ENCODE assay signal across 2 fruit fly cellular contexts in the genomic region with DNA sequence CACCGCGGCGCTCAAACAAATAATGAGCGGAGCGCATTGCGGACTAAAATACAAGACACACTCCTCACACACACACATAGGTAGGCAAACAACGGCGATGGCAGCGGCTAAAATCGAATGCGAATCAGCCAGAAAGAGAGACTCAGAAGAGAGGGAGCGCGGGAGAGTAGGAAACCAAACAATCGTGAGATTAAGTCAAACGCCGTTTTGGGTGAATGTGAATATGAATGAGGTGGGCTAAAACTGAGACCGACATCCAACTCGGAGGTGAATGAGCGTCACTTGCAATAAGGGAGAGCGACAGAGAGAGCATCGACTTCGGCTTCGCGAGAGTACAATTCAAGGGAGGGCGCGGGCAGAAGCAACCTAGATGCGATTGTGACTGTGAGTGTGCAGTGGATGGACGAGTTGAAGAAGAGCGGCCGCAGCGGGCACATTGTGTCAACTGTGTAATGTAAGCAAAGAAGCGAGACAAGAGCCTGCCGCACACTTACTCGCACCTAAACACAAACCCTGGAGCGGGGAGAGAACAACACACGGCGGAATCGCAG.
TF ChIP-seq lines count a peak whose summit lies in the region.

No protein-coding gene starts in this region.

TF ChIP-seq in whole organism, embryonic, 481 proteins besides CTCF, POLR2A, EP300 and RAD21 (continued from another document and continues in another):
- TF ChIP-seq Ssrp (tag; optimal IDR thresholded peaks at IDR 0.05; lab: Kevin White, UChicago) = no peak
- no peak for TF ChIP-seq rib (GFP tag; IDR thresholded peaks at IDR 0.05; lab: Robert Waterston, UW)
- TF ChIP-seq CG11398 (GFP tag; optimal IDR thresholded peaks at IDR 0.05; lab: Kevin White, UChicago) = no peak
- no peak for TF ChIP-seq Vsx1 (GFP tag; optimal IDR thresholded peaks at IDR 0.05; lab: Kevin White, UChicago)
- TF ChIP-seq chinmo (GFP tag; IDR thresholded peaks at IDR 0.05; lab: Robert Waterston, UW; ENCODE audit: partially characterized antibody) = peak; percentile 97
- no peak for TF ChIP-seq wek (GFP tag; optimal IDR thresholded peaks at IDR 0.05; lab: Kevin White, UChicago)
- TF ChIP-seq sd (tag; optimal IDR thresholded peaks at IDR 0.05; lab: Kevin White, UChicago) = peak; percentile 27
- no peak for TF ChIP-seq CG10147 (GFP tag; optimal IDR thresholded peaks at IDR 0.05; lab: Kevin White, UChicago)
- TF ChIP-seq en (GFP tag; optimal IDR thresholded peaks at IDR 0.05; lab: Kevin White, UChicago) = peak; percentile 1
- 0 out of 2 replicates have a peak, but pooled peaks have one; percentile 46 for TF ChIP-seq unc-4 (GFP tag; IDR thresholded peaks at IDR 0.05; lab: Robert Waterston, UW; ENCODE audit: partially characterized antibody)
- TF ChIP-seq seq (GFP tag; IDR thresholded peaks at IDR 0.05; lab: Robert Waterston, UW) = peak; percentile 60
- peak; percentile 37 for TF ChIP-seq ATbp (GFP tag; optimal IDR thresholded peaks at IDR 0.05; lab: Kevin White, UChicago)
- TF ChIP-seq CG7745 (tag; optimal IDR thresholded peaks at IDR 0.05; lab: Kevin White, UChicago) = no peak
- TF ChIP-seq NK7.1 (GFP tag; optimal IDR thresholded peaks at IDR 0.05; lab: Kevin White, UChicago) = no peak
- TF ChIP-seq schlank (tag; optimal IDR thresholded peaks at IDR 0.05; lab: Kevin White, UChicago) = no peak
- TF ChIP-seq Med (GFP tag; lab: Kevin White, UChicago) = peak; percentile 82
- no peak for TF ChIP-seq stc (GFP tag; IDR thresholded peaks at IDR 0.05; lab: Robert Waterston, UW)
- TF ChIP-seq ro (GFP tag; IDR thresholded peaks at IDR 0.05; lab: Robert Waterston, UW) = no peak
- peak; percentile 17 for TF ChIP-seq CG17829 (tag; optimal IDR thresholded peaks at IDR 0.05; lab: Kevin White, UChicago)
- TF ChIP-seq CG9437 (GFP tag; optimal IDR thresholded peaks at IDR 0.05; lab: Kevin White, UChicago) = no peak
- no peak for TF ChIP-seq corto (GFP tag; optimal IDR thresholded peaks at IDR 0.05; lab: Kevin White, UChicago)
- no peak for TF ChIP-seq CG17359 (tag; optimal IDR thresholded peaks at IDR 0.05; lab: Kevin White, UChicago)
- no peak for TF ChIP-seq CG12104 (GFP tag; optimal IDR thresholded peaks at IDR 0.05; lab: Kevin White, UChicago)
- TF ChIP-seq CG34376 (GFP tag; optimal IDR thresholded peaks at IDR 0.05; lab: Kevin White, UChicago) = peak; percentile 5
- TF ChIP-seq crp (GFP tag; optimal IDR thresholded peaks at IDR 0.05; lab: Kevin White, UChicago) = no peak
- TF ChIP-seq Poxn (GFP tag; IDR thresholded peaks at IDR 0.05; lab: Robert Waterston, UW) = no peak
- TF ChIP-seq Pdp1 (GFP tag; optimal IDR thresholded peaks at IDR 0.05; lab: Kevin White, UChicago) = peak in 1 of 2 experiments; percentile 9
- peak; percentile 73; the same call in 2 of the 3 replicates for TF ChIP-seq CG2199 (GFP tag; IDR thresholded peaks at IDR 0.05; lab: Robert Waterston, UW)
- TF ChIP-seq ash1 (GFP tag; optimal IDR thresholded peaks at IDR 0.05; lab: Kevin White, UChicago) = no peak
- TF ChIP-seq Dad (GFP tag; optimal IDR thresholded peaks at IDR 0.05; lab: Kevin White, UChicago) = no peak
- TF ChIP-seq CG9797 (GFP tag; optimal IDR thresholded peaks at IDR 0.05; lab: Kevin White, UChicago) = no peak
- no peak for TF ChIP-seq pzg (GFP tag; optimal IDR thresholded peaks at IDR 0.05; lab: Kevin White, UChicago)
- no peak for TF ChIP-seq CG16779 (GFP tag; IDR thresholded peaks at IDR 0.05; lab: Robert Waterston, UW)
- no peak for TF ChIP-seq emc (GFP tag; optimal IDR thresholded peaks at IDR 0.05; lab: Kevin White, UChicago)
- TF ChIP-seq CG4617 (GFP tag; optimal IDR thresholded peaks at IDR 0.05; lab: Kevin White, UChicago; ENCODE audit: borderline replicate concordance) = no peak
- TF ChIP-seq trh (GFP tag; optimal IDR thresholded peaks at IDR 0.05; lab: Kevin White, UChicago) = no peak
- TF ChIP-seq CG15269 (tag; optimal IDR thresholded peaks at IDR 0.05; lab: Kevin White, UChicago) = no peak
- no peak for TF ChIP-seq kay (GFP tag; optimal IDR thresholded peaks at IDR 0.05; lab: Kevin White, UChicago)
- TF ChIP-seq lbe (GFP tag; optimal IDR thresholded peaks at IDR 0.05; lab: Kevin White, UChicago) = peak; percentile 40
- no peak for TF ChIP-seq knrl (GFP tag; IDR thresholded peaks at IDR 0.05; lab: Robert Waterston, UW; ENCODE audit: partially characterized antibody)
- no peak for TF ChIP-seq ems (GFP tag; optimal IDR thresholded peaks at IDR 0.05; lab: Kevin White, UChicago)
- no peak for TF ChIP-seq CG17186 (GFP tag; optimal IDR thresholded peaks at IDR 0.05; lab: Kevin White, UChicago)
- no peak for TF ChIP-seq jigr1 (GFP tag; IDR thresholded peaks at IDR 0.05; lab: Robert Waterston, UW)
- no peak for TF ChIP-seq ap (GFP tag; IDR thresholded peaks at IDR 0.05; lab: Robert Waterston, UW)
- TF ChIP-seq HLH54F (GFP tag; optimal IDR thresholded peaks at IDR 0.05; lab: Kevin White, UChicago) = no peak
- 0 out of 3 replicates have a peak, but pooled peaks have one; percentile 5 for TF ChIP-seq sr (GFP tag; IDR thresholded peaks at IDR 0.05; lab: Robert Waterston, UW)
- TF ChIP-seq ara (GFP tag; IDR thresholded peaks at IDR 0.05; lab: Robert Waterston, UW) = no peak
- TF ChIP-seq oc (tag; optimal IDR thresholded peaks at IDR 0.05; lab: Kevin White, UChicago) = peak; percentile 75
- TF ChIP-seq CG15514 (GFP tag; optimal IDR thresholded peaks at IDR 0.05; lab: Kevin White, UChicago) = no peak
- peak; percentile 13 for TF ChIP-seq CG2712 (tag; optimal IDR thresholded peaks at IDR 0.05; lab: Kevin White, UChicago)
- peak; percentile 64 for TF ChIP-seq Adf1 (GFP tag; IDR thresholded peaks at IDR 0.05; lab: Robert Waterston, UW)
- no peak for TF ChIP-seq CG6683 (GFP tag; optimal IDR thresholded peaks at IDR 0.05; lab: Kevin White, UChicago)
- TF ChIP-seq yki (optimal IDR thresholded peaks at IDR 0.05; lab: Kevin White, UChicago) = peak; percentile 88
- TF ChIP-seq CG12219 (GFP tag; optimal IDR thresholded peaks at IDR 0.05; lab: Kevin White, UChicago) = peak; percentile 32
- peak; percentile 72 for TF ChIP-seq sens (GFP tag; lab: Kevin White, UChicago)
- TF ChIP-seq Kr (GFP tag; optimal IDR thresholded peaks at IDR 0.05; lab: Kevin White, UChicago) = peak; percentile 75
- no peak for TF ChIP-seq CG11247 (GFP tag; IDR thresholded peaks at IDR 0.05; lab: Robert Waterston, UW)
- TF ChIP-seq CG6791 (GFP tag; IDR thresholded peaks at IDR 0.05; lab: Robert Waterston, UW; ENCODE audit: partially characterized antibody) = no peak
- no peak for TF ChIP-seq fu2 (GFP tag; optimal IDR thresholded peaks at IDR 0.05; lab: Kevin White, UChicago)
- no peak for TF ChIP-seq ind (GFP tag; optimal IDR thresholded peaks at IDR 0.05; lab: Kevin White, UChicago)
- no peak for TF ChIP-seq Bteb2 (GFP tag; optimal IDR thresholded peaks at IDR 0.05; lab: Kevin White, UChicago)
- no peak for TF ChIP-seq Lim3 (GFP tag; IDR thresholded peaks at IDR 0.05; lab: Robert Waterston, UW)
- TF ChIP-seq sc (optimal IDR thresholded peaks at IDR 0.05; lab: Kevin White, UChicago) = no peak
- TF ChIP-seq sc (GFP tag; optimal IDR thresholded peaks at IDR 0.05; lab: Kevin White, UChicago) = no peak
- TF ChIP-seq Fer2 (tag; optimal IDR thresholded peaks at IDR 0.05; lab: Kevin White, UChicago) = no peak

TF ChIP-seq in whole organism, prepupa, 60 proteins besides CTCF, POLR2A, EP300 and RAD21 (continued from another document):
- TF ChIP-seq Eip93F (GFP tag; optimal IDR thresholded peaks at IDR 0.05; lab: Kevin White, UChicago) (no peak), Blimp-1 (GFP tag; optimal IDR thresholded peaks at IDR 0.05; lab: Kevin White, UChicago) (peak; percentile 5), Met (GFP tag; optimal IDR thresholded peaks at IDR 0.05; lab: Kevin White, UChicago) (no peak), CG31627 (GFP tag; optimal IDR thresholded peaks at IDR 0.05; lab: Kevin White, UChicago) (no peak), CG8119 (GFP tag; IDR thresholded peaks at IDR 0.05; lab: Robert Waterston, UW) (no peak), CG7368 (GFP tag; optimal IDR thresholded peaks at IDR 0.05; lab: Kevin White, UChicago) (no peak), esn (GFP tag; optimal IDR thresholded peaks at IDR 0.05; lab: Kevin White, UChicago) (no peak), CG3032 (tag; optimal IDR thresholded peaks at IDR 0.05; lab: Kevin White, UChicago) (no peak), CG10669 (GFP tag; optimal IDR thresholded peaks at IDR 0.05; lab: Kevin White, UChicago) (no peak), OdsH (GFP tag; optimal IDR thresholded peaks at IDR 0.05; lab: Kevin White, UChicago) (no peak), CG6808 (GFP tag; optimal IDR thresholded peaks at IDR 0.05; lab: Kevin White, UChicago) (no peak), pdm3 (GFP tag; optimal IDR thresholded peaks at IDR 0.05; lab: Kevin White, UChicago) (no peak), CG4318 (GFP tag; optimal IDR thresholded peaks at IDR 0.05; lab: Kevin White, UChicago) (no peak), Ets96B (tag; optimal IDR thresholded peaks at IDR 0.05; lab: Kevin White, UChicago) (no peak), CG8319 (GFP tag; optimal IDR thresholded peaks at IDR 0.05; lab: Kevin White, UChicago) (no peak), ss (GFP tag; optimal IDR thresholded peaks at IDR 0.05; lab: Kevin White, UChicago) (peak in 1 of 2 experiments; percentile 45), achi (GFP tag; optimal IDR thresholded peaks at IDR 0.05; lab: Kevin White, UChicago) (no peak), fkh (GFP tag; optimal IDR thresholded peaks at IDR 0.05; lab: Kevin White, UChicago) (peak; percentile 82), dac (GFP tag; optimal IDR thresholded peaks at IDR 0.05; lab: Kevin White, UChicago) (no peak), acj6 (GFP tag; optimal IDR thresholded peaks at IDR 0.05; lab: Kevin White, UChicago) (no peak), CG11294 (GFP tag; IDR thresholded peaks at IDR 0.05; lab: Robert Waterston, UW) (no peak), CG1621 (tag; optimal IDR thresholded peaks at IDR 0.05; lab: Kevin White, UChicago) (no peak), net (GFP tag; optimal IDR thresholded peaks at IDR 0.05; lab: Kevin White, UChicago) (no peak), Sox102F (GFP tag; optimal IDR thresholded peaks at IDR 0.05; lab: Kevin White, UChicago) (peak; percentile 77), Eip78C (GFP tag; lab: Kevin White, UChicago) (peak; percentile 75), topi (GFP tag; optimal IDR thresholded peaks at IDR 0.05; lab: Kevin White, UChicago) (no peak), lz (GFP tag; optimal IDR thresholded peaks at IDR 0.05; lab: Kevin White, UChicago) (no peak), Smox (GFP tag; optimal IDR thresholded peaks at IDR 0.05; lab: Kevin White, UChicago) (no peak), CG11762 (GFP tag; optimal IDR thresholded peaks at IDR 0.05; lab: Kevin White, UChicago; ENCODE audit: insufficient read depth) (no peak), CG6163 (GFP tag; IDR thresholded peaks at IDR 0.05; lab: Robert Waterston, UW) (no peak; the same call in 1 of the 3 replicates), Hr38 (GFP tag; optimal IDR thresholded peaks at IDR 0.05; lab: Kevin White, UChicago) (no peak), svp (GFP tag; lab: Kevin White, UChicago) (peak; percentile 92), CG10631 (GFP tag; optimal IDR thresholded peaks at IDR 0.05; lab: Kevin White, UChicago) (no peak), CG32006 (GFP tag; optimal IDR thresholded peaks at IDR 0.05; lab: Kevin White, UChicago) (no peak), Lpt (GFP tag; optimal IDR thresholded peaks at IDR 0.05; lab: Kevin White, UChicago) (peak; percentile 64), CG15336 (GFP tag; IDR thresholded peaks at IDR 0.05; lab: Robert Waterston, UW) (peak; percentile 55; the same call in 1 of the 2 replicates), Sox14 (GFP tag; optimal IDR thresholded peaks at IDR 0.05; lab: Kevin White, UChicago) (no peak), Sox15 (GFP tag; optimal IDR thresholded peaks at IDR 0.05; lab: Kevin White, UChicago) (no peak), spab (GFP tag; optimal IDR thresholded peaks at IDR 0.05; lab: Kevin White, UChicago) (no peak), Eip75B (GFP tag; optimal IDR thresholded peaks at IDR 0.05; lab: Kevin White, UChicago) (peak; percentile 32), CG6792 (GFP tag; optimal IDR thresholded peaks at IDR 0.05; lab: Kevin White, UChicago) (no peak), Hr4 (GFP tag; optimal IDR thresholded peaks at IDR 0.05; lab: Kevin White, UChicago) (no peak)
TF ChIP-seq in whole organism, prepupa: peak in this region for 16.
